Worm (Caenorhabditis elegans) whole organism, midembryonic: ENCODE data around the gene sdhd-1.

ENCODE experiments used
- flt-1 ChIP-seq: fragments of 200-800 bp; sonication (Bioruptor generic); IDR thresholded peaks from 2 replicates; pipeline ENCODE4 v1.3.6; 2022; ENCODE audit warnings: missing genetic modification characterization, missing compliant biosample characterization
- klf-2 ChIP-seq: fragments of 200-800 bp; sonication (Bioruptor generic); conservative IDR thresholded peaks from 2 replicates; pipeline ENCODE4 v1.3.6; 2022; ENCODE audit warnings: missing genetic modification reagents, missing genetic modification characterization, missing compliant biosample characterization
- ref-1 ChIP-seq: fragments of 200-800 bp; sonication (Bioruptor generic); conservative IDR thresholded peaks from 2 replicates; pipeline ENCODE4 v1.3.6; 2022; ENCODE audit warnings: missing genetic modification reagents, missing genetic modification characterization, missing compliant biosample characterization
- tab-1 ChIP-seq: fragments of 200-800 bp; sonication (Bioruptor generic); IDR thresholded peaks from 2 replicates; pipeline ENCODE4 v1.3.6; 2022; ENCODE audit warnings: missing genetic modification characterization, missing compliant biosample characterization
- ztf-23 ChIP-seq: fragments of 200-800 bp; sonication (Bioruptor generic); IDR thresholded peaks from 2 replicates; pipeline ENCODE4 v1.3.6; 2022; ENCODE audit warnings: missing genetic modification reagents, missing genetic modification characterization, missing compliant biosample characterization
- ztf-29 ChIP-seq: fragments of 200-800 bp; sonication (Bioruptor generic); IDR thresholded peaks from 2 replicates; pipeline ENCODE4 v1.3.6; 2022; ENCODE audit warnings: missing genetic modification reagents, missing genetic modification characterization, missing compliant biosample characterization

DNA sequence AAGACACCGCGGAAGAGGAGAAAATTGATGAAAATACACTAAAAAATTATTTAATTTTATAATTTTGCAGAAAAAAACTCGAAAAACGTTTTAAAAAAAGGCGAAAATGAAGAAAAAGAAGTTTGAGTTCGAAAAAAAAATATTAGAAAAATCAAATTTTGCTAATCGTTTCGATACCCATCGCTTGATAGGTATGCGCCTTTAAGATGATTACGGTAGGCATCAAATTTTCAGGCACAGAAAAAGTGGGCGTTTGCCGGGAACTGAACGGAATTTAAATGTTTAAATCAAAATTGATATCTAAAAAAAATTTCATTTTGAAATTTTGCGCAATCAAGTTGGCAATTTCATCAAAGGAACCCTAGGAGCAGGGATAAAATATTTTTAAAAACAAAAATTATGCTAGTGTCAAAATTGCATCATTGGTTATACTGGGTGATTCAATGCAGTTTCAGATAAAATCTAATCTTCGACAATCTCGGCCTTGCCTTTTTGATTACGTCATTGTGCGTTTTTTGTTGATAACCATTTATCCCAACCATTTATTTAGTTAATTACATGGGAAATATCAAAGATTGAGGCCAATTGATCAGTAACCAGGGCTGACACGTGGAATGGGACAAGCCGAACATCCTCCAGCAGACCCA lies 6.0 kb downstream of the sdhd-1 start:
- TF ChIP-seq klf-2 (GFP tag; lab: Robert Waterston, UW) (no peak), tab-1 (GFP tag; lab: Robert Waterston, UW) (no peak), ztf-23 (GFP tag; lab: Robert Waterston, UW) (no peak), flt-1 (GFP tag; lab: Robert Waterston, UW) (no peak), ref-1 (GFP tag; lab: Robert Waterston, UW) (no peak), ztf-29 (GFP tag; lab: Robert Waterston, UW) (no peak)
